Worm (Caenorhabditis elegans) whole organism, young adult: Measurements from ENCODE around the gene R02F2.1.

Experiments used
- B0035.1 ChIP-seq: sonication (generic microtip); optimal IDR thresholded peaks from 2 replicates; lab custom pipeline; 2016; ENCODE audit warnings: missing genetic modification characterization, mild to moderate bottlenecking, missing compliant biosample characterization, missing genotype, missing genetic modification reagents
- F23B12.7 ChIP-seq: sonication (generic microtip); optimal IDR thresholded peaks from 2 replicates; lab custom pipeline; 2017; ENCODE audit warnings: missing genetic modification characterization, mild to moderate bottlenecking, missing compliant biosample characterization, antibody characterized with exemption, moderate library complexity; ENCODE audit not compliant: insufficient read depth
- F55B11.4 ChIP-seq: sonication (generic microtip); optimal IDR thresholded peaks from 2 replicates; lab custom pipeline; 2016; ENCODE audit warnings: missing compliant biosample characterization, missing genetic modification characterization, borderline replicate concordance; ENCODE audit not compliant: insufficient read depth
- bed-2 ChIP-seq: fragments of 200-800 bp; sonication (Bioruptor generic); IDR thresholded peaks from 2 replicates; pipeline ENCODE4 v1.3.6; 2022; ENCODE audit warnings: missing genetic modification reagents, missing genetic modification characterization, missing compliant biosample characterization
- hrde-1 ChIP-seq: sonication (generic microtip); optimal IDR thresholded peaks from 2 replicates; lab custom pipeline; 2016; ENCODE audit warnings: missing genetic modification characterization, mild to moderate bottlenecking, missing compliant biosample characterization, moderate library complexity, missing genotype, missing genetic modification reagents, borderline replicate concordance
- lin-40 ChIP-seq: sonication (generic microtip); optimal IDR thresholded peaks from 2 replicates; lab custom pipeline; 2016; ENCODE audit warnings: missing genetic modification characterization, mild to moderate bottlenecking, missing compliant biosample characterization, missing genotype, missing genetic modification reagents
- snpc-1.1 ChIP-seq: sonication (generic microtip); optimal IDR thresholded peaks from 2 replicates; lab custom pipeline; 2017; ENCODE audit warnings: missing genetic modification characterization, mild to moderate bottlenecking, missing compliant biosample characterization, antibody characterized with exemption, moderate library complexity, missing genotype, missing genetic modification reagents; ENCODE audit not compliant: insufficient read depth
- tlf-1 ChIP-seq: fragments of 200-800 bp; sonication (Bioruptor generic); optimal IDR thresholded peaks from 2 replicates; lab custom pipeline; 2018; ENCODE audit warnings: mild to moderate bottlenecking, missing genetic modification characterization, missing compliant biosample characterization
- unc-62 ChIP-seq: fragments of 150-350 bp; optimal IDR thresholded peaks from 2 replicates; lab custom pipeline; 2014; ENCODE audit warnings: missing biosample characterization, missing genetic modification reagents, missing genetic modification characterization

ce11 chrIII:5474176-5474575 lies 27.5 kb upstream of the R02F2.1 start, which contains the start of gene lon-1:
- TF ChIP-seq F55B11.4 (tag; lab: Kevin White, UChicago) = no peak
- TF ChIP-seq hrde-1 (tag; lab: Kevin White, UChicago) = no peak
- no peak for TF ChIP-seq tlf-1
- TF ChIP-seq B0035.1 (tag; lab: Kevin White, UChicago) = no peak
- TF ChIP-seq unc-62 (GFP tag; lab: Kevin White, UChicago) = no peak
- TF ChIP-seq lin-40 = no peak
- TF ChIP-seq F23B12.7 (tag; lab: Kevin White, UChicago) = no peak
- no peak for TF ChIP-seq bed-2 (GFP tag; lab: Robert Waterston, UW)
- no peak for TF ChIP-seq snpc-1.1 (tag; lab: Kevin White, UChicago)
